Fruit fly (Drosophila melanogaster) whole organism, adult: ENCODE measurements around the gene Fign.

Source experiments
- CG12768 ChIP-seq: fragments of 200-800 bp; sonication (Bioruptor generic); optimal IDR thresholded peaks from 2 replicates; lab custom pipeline; 2017; ENCODE audit warnings: missing biosample characterization, missing genetic modification characterization, mild to moderate bottlenecking, moderate library complexity, missing genetic modification reagents
- CG33017 ChIP-seq: fragments of 200-800 bp; sonication (Bioruptor generic); optimal IDR thresholded peaks from 2 replicates; lab custom pipeline; 2018; ENCODE audit warnings: missing biosample characterization, mild to moderate bottlenecking, missing genetic modification characterization, moderate library complexity
- CG7045 ChIP-seq: fragments of 200-800 bp; sonication (Bioruptor generic); optimal IDR thresholded peaks from 2 replicates; lab custom pipeline; 2017; ENCODE audit warnings: missing biosample characterization, mild to moderate bottlenecking, missing genetic modification characterization
- tj ChIP-seq: fragments of 200-800 bp; sonication (Bioruptor generic); optimal IDR thresholded peaks from 3 replicates; lab custom pipeline; 2017; ENCODE audit warnings: missing biosample characterization, mild to moderate bottlenecking, missing genetic modification characterization, moderate library complexity

- TF ChIP-seq CG12768 (GFP tag; lab: Kevin White, UChicago): no peak
- TF ChIP-seq CG33017 (tag; lab: Kevin White, UChicago): no peak
- TF ChIP-seq CG7045 (GFP tag; lab: Kevin White, UChicago): no peak
- no peak for TF ChIP-seq tj
Measured at dm6 chr2L:3332514-3332913, 12.8 kb upstream of the Fign start, which contains the start of gene CG15408.
